Fruit fly (Drosophila melanogaster): Measurements from ENCODE around the gene CG13875.

CG13875 gene

DNA sequence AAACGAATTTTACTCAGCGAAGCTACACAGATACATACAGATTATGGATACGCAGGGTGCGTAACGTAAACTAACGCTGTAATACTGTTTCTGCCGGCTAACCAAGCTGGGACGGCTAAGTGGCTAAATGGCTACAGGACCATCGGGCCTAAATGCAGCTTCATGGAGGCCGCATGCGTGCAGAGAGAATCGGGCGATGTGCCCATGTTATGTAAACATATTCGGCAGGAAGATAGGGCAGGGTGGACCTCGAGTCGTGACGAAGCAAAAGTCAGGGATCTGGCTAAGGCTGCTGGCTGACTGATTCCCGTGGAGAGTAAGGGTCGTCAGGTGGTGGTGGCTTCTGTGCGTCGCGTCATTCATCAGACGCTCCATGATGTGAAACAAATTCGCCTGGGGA, 26.1 kb upstream of the CG13875 start:
- TF ChIP-seq fd59A (GFP tag; optimal IDR thresholded peaks at IDR 0.05) (no peak), CG3919 (GFP tag; optimal IDR thresholded peaks at IDR 0.05) (no peak), CG6792 (GFP tag; optimal IDR thresholded peaks at IDR 0.05) (no peak), eg (GFP tag; IDR thresholded peaks at IDR 0.05) (no peak), dsx (GFP tag; optimal IDR thresholded peaks at IDR 0.05; ENCODE audit: poor library complexity, severe bottlenecking) (no peak), Sox14 (GFP tag; optimal IDR thresholded peaks at IDR 0.05) (no peak), Sox102F (GFP tag; optimal IDR thresholded peaks at IDR 0.05) (no peak), CG8319 (GFP tag; optimal IDR thresholded peaks at IDR 0.05) (no peak), CG11762 (GFP tag; optimal IDR thresholded peaks at IDR 0.05; ENCODE audit: insufficient read depth) (no peak), Eip75B (GFP tag; optimal IDR thresholded peaks at IDR 0.05) (no peak), CG6854 (GFP tag; optimal IDR thresholded peaks at IDR 0.05) (no peak), dac (GFP tag; optimal IDR thresholded peaks at IDR 0.05) (no peak), CG1621 (tag; optimal IDR thresholded peaks at IDR 0.05) (no peak), fd85E (GFP tag; optimal IDR thresholded peaks at IDR 0.05) (no peak), esn (GFP tag; optimal IDR thresholded peaks at IDR 0.05) (no peak), Hr39 (GFP tag; optimal IDR thresholded peaks at IDR 0.05) (no peak)

DNA sequence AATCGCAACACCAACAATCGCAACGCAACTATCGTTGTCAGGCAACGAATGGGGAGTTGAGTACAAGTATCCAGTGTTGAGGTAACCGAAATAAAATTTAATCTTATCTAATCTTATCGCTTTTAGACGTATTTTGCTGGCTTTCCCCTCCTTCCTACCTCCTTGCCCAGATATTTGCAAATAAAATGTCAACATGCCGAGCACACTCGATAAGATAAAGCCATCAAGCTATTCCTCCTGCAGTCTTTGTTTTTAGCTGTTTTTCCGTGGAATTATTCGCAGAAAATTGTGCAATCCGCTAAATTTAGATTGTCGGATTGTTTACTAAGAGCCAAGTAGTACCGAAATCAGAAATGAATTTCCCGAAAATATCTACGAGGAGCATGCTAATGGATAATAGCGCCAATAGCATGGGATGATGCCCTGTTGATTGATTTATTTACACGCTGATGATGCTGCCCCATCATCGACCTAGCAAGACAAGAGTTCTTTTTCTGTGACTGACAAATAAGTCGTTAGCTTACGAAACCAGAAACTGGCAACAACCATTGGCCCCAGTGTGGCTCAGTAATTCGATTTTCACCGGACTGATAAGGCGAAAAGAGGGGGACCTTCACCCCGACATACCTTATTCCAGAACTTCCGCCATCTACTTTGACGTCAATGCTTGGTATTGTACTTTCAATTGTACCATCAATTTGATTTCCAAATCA, 23.0 kb upstream of the CG13875 start:
- peak; percentile 69 for TF ChIP-seq Eip93F (GFP tag; optimal IDR thresholded peaks at IDR 0.05)
- peak; percentile 30 for TF ChIP-seq esn (GFP tag; optimal IDR thresholded peaks at IDR 0.05)
- TF ChIP-seq dsx (GFP tag; optimal IDR thresholded peaks at IDR 0.05; ENCODE audit: poor library complexity, severe bottlenecking): no peak
- TF ChIP-seq achi (GFP tag; optimal IDR thresholded peaks at IDR 0.05): no peak
- peak; percentile 15 for TF ChIP-seq CG6792 (GFP tag; optimal IDR thresholded peaks at IDR 0.05)
- TF ChIP-seq salr (GFP tag; optimal IDR thresholded peaks at IDR 0.05): no peak
- TF ChIP-seq Hr39 (GFP tag; optimal IDR thresholded peaks at IDR 0.05): no peak
- no peak for TF ChIP-seq Gug (GFP tag; IDR thresholded peaks at IDR 0.05)
- peak; percentile 42; the same call in 1 of the 3 replicates for TF ChIP-seq CG6163 (GFP tag; IDR thresholded peaks at IDR 0.05)
- TF ChIP-seq Blimp-1 (GFP tag; optimal IDR thresholded peaks at IDR 0.05): no peak
- TF ChIP-seq CG7368 (GFP tag; optimal IDR thresholded peaks at IDR 0.05): no peak
- no peak for TF ChIP-seq CG8632 (GFP tag; optimal IDR thresholded peaks at IDR 0.05)
- TF ChIP-seq CG11762 (GFP tag; optimal IDR thresholded peaks at IDR 0.05; ENCODE audit: insufficient read depth): no peak
- TF ChIP-seq CG8319 (GFP tag; optimal IDR thresholded peaks at IDR 0.05): no peak
- TF ChIP-seq cyc (GFP tag; optimal IDR thresholded peaks at IDR 0.05): no peak
- TF ChIP-seq Eip75B (GFP tag; optimal IDR thresholded peaks at IDR 0.05): no peak
- no peak for TF ChIP-seq Lpt (GFP tag; optimal IDR thresholded peaks at IDR 0.05)
- no peak for TF ChIP-seq OdsH (GFP tag; optimal IDR thresholded peaks at IDR 0.05)
- TF ChIP-seq CG6276 (GFP tag; optimal IDR thresholded peaks at IDR 0.05): no peak
- no peak for TF ChIP-seq lz (GFP tag; optimal IDR thresholded peaks at IDR 0.05)
- no peak for TF ChIP-seq topi (GFP tag; optimal IDR thresholded peaks at IDR 0.05)
- no peak for TF ChIP-seq acj6 (GFP tag; optimal IDR thresholded peaks at IDR 0.05)
- no peak for TF ChIP-seq Hr38 (GFP tag; optimal IDR thresholded peaks at IDR 0.05)
- peak; percentile 21 for TF ChIP-seq CG6854 (GFP tag; optimal IDR thresholded peaks at IDR 0.05)
- TF ChIP-seq CG32006 (GFP tag; optimal IDR thresholded peaks at IDR 0.05): no peak
- TF ChIP-seq CG10669 (GFP tag; optimal IDR thresholded peaks at IDR 0.05): peak; percentile 4
- TF ChIP-seq vri (GFP tag; optimal IDR thresholded peaks at IDR 0.05): peak; percentile 99
- TF ChIP-seq fkh (GFP tag; optimal IDR thresholded peaks at IDR 0.05): peak; percentile 89
- TF ChIP-seq Met (GFP tag; optimal IDR thresholded peaks at IDR 0.05): no peak
- TF ChIP-seq eg (GFP tag; IDR thresholded peaks at IDR 0.05): no peak
- no peak for TF ChIP-seq CG4318 (GFP tag; optimal IDR thresholded peaks at IDR 0.05)
- no peak for TF ChIP-seq spab (GFP tag; optimal IDR thresholded peaks at IDR 0.05)
- no peak for TF ChIP-seq fd59A (GFP tag; optimal IDR thresholded peaks at IDR 0.05)
- TF ChIP-seq CG3032 (tag; optimal IDR thresholded peaks at IDR 0.05): no peak
- peak; percentile 53 for TF ChIP-seq Sox14 (GFP tag; optimal IDR thresholded peaks at IDR 0.05)
- TF ChIP-seq ss (GFP tag; optimal IDR thresholded peaks at IDR 0.05): peak in 1 of 2 experiments; percentile 10
- TF ChIP-seq CG34406 (GFP tag; optimal IDR thresholded peaks at IDR 0.05): no peak
- TF ChIP-seq fd85E (GFP tag; optimal IDR thresholded peaks at IDR 0.05): no peak
- no peak for TF ChIP-seq dac (GFP tag; optimal IDR thresholded peaks at IDR 0.05)
- no peak for TF ChIP-seq Hr4 (GFP tag; optimal IDR thresholded peaks at IDR 0.05)
- no peak for TF ChIP-seq svp (GFP tag)
- peak; percentile 25 for TF ChIP-seq CG6808 (GFP tag; optimal IDR thresholded peaks at IDR 0.05)
- TF ChIP-seq CG3919 (GFP tag; optimal IDR thresholded peaks at IDR 0.05): no peak
- TF ChIP-seq CG10631 (GFP tag; optimal IDR thresholded peaks at IDR 0.05): no peak
